Fruit fly (Drosophila melanogaster) whole organism, adult: ENCODE measurements around the gene CG6418.

ENCODE experiments used
- Clk ChIP-seq: fragments of 200-800 bp; sonication (Bioruptor generic); optimal IDR thresholded peaks from 2 replicates; lab custom pipeline; 2017; ENCODE audit warnings: missing biosample characterization, missing genetic modification characterization
- Mnt ChIP-seq: fragments of 200-800 bp; sonication (Bioruptor generic); optimal IDR thresholded peaks from 2 replicates; lab custom pipeline; 2016; ENCODE audit warnings: missing biosample characterization, mild to moderate bottlenecking, missing genetic modification characterization
- cic ChIP-seq: fragments of 200-800 bp; sonication (Bioruptor generic); optimal IDR thresholded peaks from 2 replicates; lab custom pipeline; 2017; ENCODE audit warnings: missing biosample characterization, mild to moderate bottlenecking, missing genetic modification characterization, moderate library complexity

DNA sequence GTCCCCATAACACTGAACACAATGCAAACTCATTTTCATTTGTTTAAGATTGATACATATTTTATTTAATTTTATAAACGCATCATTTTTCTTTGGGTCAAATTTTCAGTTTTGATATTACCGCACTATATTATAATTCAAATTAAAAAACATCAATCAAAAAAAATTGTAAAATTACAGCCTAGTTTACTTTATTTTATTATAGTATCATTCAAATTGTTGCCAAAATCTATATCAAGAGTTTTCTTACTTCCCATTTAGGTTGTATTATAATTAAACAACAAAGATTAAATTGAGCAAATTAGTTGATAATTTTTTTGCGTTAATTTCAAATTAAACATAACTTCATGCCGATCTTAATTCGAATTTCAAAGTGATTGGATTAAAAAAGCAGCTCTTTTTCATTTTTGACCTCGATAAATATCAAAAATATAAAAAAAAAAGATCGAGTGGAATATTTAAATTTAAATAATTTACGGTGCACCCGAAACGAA lies 26.9 kb downstream of the CG6418 start:
- TF ChIP-seq Mnt (GFP tag; lab: Kevin White, UChicago) (no peak), cic (GFP tag; lab: Kevin White, UChicago) (no peak), Clk (GFP tag; lab: Kevin White, UChicago) (no peak)
